Worm (Caenorhabditis elegans) whole organism, L4/young adult: ENCODE data around the gene Y54G2A.37.
A peak's percentile ranks its signal among the peaks of the same experiment; 100 is the strongest.

Source experiments
- W03F9.2 ChIP-seq: fragments of 150-350 bp; optimal IDR thresholded peaks from 2 replicates; lab custom pipeline; 2014; ENCODE audit warnings: missing biosample characterization, missing genetic modification characterization
- him-1 ChIP-seq: sonication (generic microtip); optimal IDR thresholded peaks from 2 replicates; lab custom pipeline; 2016; ENCODE audit warnings: missing genotype, missing genetic modification reagents, missing genetic modification characterization, missing compliant biosample characterization

DNA sequence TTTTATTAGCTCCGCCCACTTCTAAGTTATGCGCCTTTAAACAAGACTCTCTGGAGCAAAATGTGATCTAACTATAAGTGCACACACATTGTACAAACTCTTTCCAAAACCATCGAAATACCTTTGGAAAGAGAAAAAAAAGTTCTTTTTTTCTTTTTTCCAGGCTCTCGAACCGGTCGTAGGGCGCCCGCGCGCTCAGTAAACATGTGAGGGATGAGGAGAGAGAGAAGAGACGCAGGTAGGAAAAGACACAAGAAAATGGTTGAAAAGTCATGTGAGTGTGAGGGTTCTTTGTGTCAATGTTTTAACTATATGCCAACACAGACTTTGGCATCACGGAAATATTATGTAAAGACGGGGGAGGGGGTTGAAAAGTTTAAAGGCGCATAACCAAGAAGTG is 46.0 kb upstream of the Y54G2A.37 start:
- no peak for TF ChIP-seq him-1
- TF ChIP-seq W03F9.2: peak; percentile 43
